Worm (Caenorhabditis elegans): ENCODE results near the gene chhy-1.

chhy-1 gene

ce11 chrII:8589227-8589626 is 28.2 kb downstream of the chhy-1 start (continued):
- TF ChIP-seq ztf-11 (tag; optimal IDR thresholded peaks at IDR 0.05) (no peak), nhr-20 (tag; optimal IDR thresholded peaks at IDR 0.05) (no peak), hlh-17 (GFP tag; optimal IDR thresholded peaks at IDR 0.05; ENCODE audit: borderline replicate concordance) (no peak), lin-13 (GFP tag; optimal IDR thresholded peaks at IDR 0.05) (no peak), snpc-4 (tag; optimal IDR thresholded peaks at IDR 0.05) (no peak), nhr-77 (tag; optimal IDR thresholded peaks at IDR 0.05) (no peak), lin-35 (GFP tag; optimal IDR thresholded peaks at IDR 0.05) (peak in 1 of 2 experiments; percentile 10), nhr-237 (tag; optimal IDR thresholded peaks at IDR 0.05) (no peak), ceh-88 (GFP tag; IDR thresholded peaks at IDR 0.05) (no peak), mab-9 (GFP tag; IDR thresholded peaks at IDR 0.05) (no peak), grh-1 (GFP tag; IDR thresholded peaks at IDR 0.05) (no peak), sptf-1 (tag; optimal IDR thresholded peaks at IDR 0.05) (no peak), unc-30 (tag; optimal IDR thresholded peaks at IDR 0.05) (no peak), zag-1 (tag; optimal IDR thresholded peaks at IDR 0.05) (peak; percentile 52), lin-39 (tag; optimal IDR thresholded peaks at IDR 0.05) (no peak), nhr-19 (GFP tag; conservative IDR thresholded peaks at IDR 0.05) (no peak), efl-1 (optimal IDR thresholded peaks at IDR 0.05) (no peak), efl-1 (GFP tag; optimal IDR thresholded peaks at IDR 0.05 in 1 of 2) (no peak), skn-1 (tag; optimal IDR thresholded peaks at IDR 0.05) (no peak), alr-1 (tag; optimal IDR thresholded peaks at IDR 0.05; ENCODE audit: borderline replicate concordance) (no peak), unc-86 (tag; optimal IDR thresholded peaks at IDR 0.05) (peak; percentile 51), Y116A8C.19 (tag; optimal IDR thresholded peaks at IDR 0.05; ENCODE audit: borderline replicate concordance) (no peak), elt-3 (tag; optimal IDR thresholded peaks at IDR 0.05) (no peak), dsc-1 (tag; optimal IDR thresholded peaks at IDR 0.05) (peak; percentile 72), irx-1 (tag; optimal IDR thresholded peaks at IDR 0.05) (no peak), lir-3 (tag; optimal IDR thresholded peaks at IDR 0.05; ENCODE audit: poor library complexity) (no peak), fkh-10 (GFP tag; optimal IDR thresholded peaks at IDR 0.05) (no peak), efl-3 (GFP tag; optimal IDR thresholded peaks at IDR 0.05) (no peak), nhr-84 (tag; optimal IDR thresholded peaks at IDR 0.05) (no peak), C34B4.2 (tag; optimal IDR thresholded peaks at IDR 0.05) (no peak), ces-1 (GFP tag; optimal IDR thresholded peaks at IDR 0.05) (peak; percentile 51), fos-1 (tag; optimal IDR thresholded peaks at IDR 0.05) (no peak), ets-5 (GFP tag; IDR thresholded peaks at IDR 0.05) (no peak), lsy-2 (tag; optimal IDR thresholded peaks at IDR 0.05) (peak in 1 of 2 experiments; percentile 16), nhr-76 (tag; optimal IDR thresholded peaks at IDR 0.05) (no peak), mdl-1 (tag; optimal IDR thresholded peaks at IDR 0.05) (no peak), ceh-82 (tag; optimal IDR thresholded peaks at IDR 0.05) (no peak), hpl-2 (GFP tag; optimal IDR thresholded peaks at IDR 0.05) (no peak), nhr-71 (tag; optimal IDR thresholded peaks at IDR 0.05) (peak; percentile 57), isw-1 (GFP tag; IDR thresholded peaks at IDR 0.05) (no peak), elt-2 (tag; optimal IDR thresholded peaks at IDR 0.05) (no peak), hlh-4 (tag; optimal IDR thresholded peaks at IDR 0.05) (no peak), egl-27 (tag; optimal IDR thresholded peaks at IDR 0.05) (no peak), ceh-90 (tag; optimal IDR thresholded peaks at IDR 0.05) (no peak), vab-15 (tag; optimal IDR thresholded peaks at IDR 0.05) (no peak), C16A3.4 (tag; optimal IDR thresholded peaks at IDR 0.05) (no peak), jun-1 (tag; optimal IDR thresholded peaks at IDR 0.05) (no peak), fkh-8 (tag; optimal IDR thresholded peaks at IDR 0.05) (no peak), sup-37 (GFP tag; optimal IDR thresholded peaks at IDR 0.05) (no peak), pqm-1 (tag; optimal IDR thresholded peaks at IDR 0.05) (no peak), pag-3 (tag; optimal IDR thresholded peaks at IDR 0.05; ENCODE audit: borderline replicate concordance, insufficient read depth) (no peak), ceh-63 (GFP tag; optimal IDR thresholded peaks at IDR 0.05) (no peak), nhr-28 (tag; optimal IDR thresholded peaks at IDR 0.05) (no peak), aha-1 (tag; optimal IDR thresholded peaks at IDR 0.05) (no peak)

Data from whole organism, L1 larva.